Fruit fly (Drosophila melanogaster): ENCODE measurements around the gene Cul2.

The Cul2 gene

DNA sequence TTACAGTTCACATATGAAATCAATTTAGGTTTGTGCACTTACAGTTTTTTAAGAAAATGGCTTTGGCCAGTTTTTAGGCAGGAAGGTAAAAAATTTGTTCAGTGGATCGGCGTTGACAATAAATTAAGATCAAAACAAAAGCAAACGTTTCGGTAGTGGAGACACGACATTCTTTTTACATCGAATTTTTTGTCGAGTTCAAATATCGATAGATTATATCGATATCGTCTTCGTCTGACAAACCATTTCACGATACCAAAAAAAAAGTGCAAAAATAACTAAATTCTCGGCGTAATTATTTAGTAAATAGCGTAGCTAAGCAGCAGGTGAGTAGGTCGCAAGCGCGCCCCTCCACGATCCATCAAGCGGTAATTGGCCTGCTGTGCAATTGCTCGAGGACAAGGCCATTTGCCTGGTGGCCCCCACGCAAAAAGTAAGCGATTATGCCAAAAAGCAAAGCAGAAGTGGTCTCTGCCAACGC lies at the start of gene Cul2:
Gene Cul2, plus strand, starts transcription at position 207 of the 481 bp plus-strand sequence.
- TF ChIP-seq Dll (optimal IDR thresholded peaks at IDR 0.05) (no peak), pan (optimal IDR thresholded peaks at IDR 0.05) (no peak), psq (optimal IDR thresholded peaks at IDR 0.05) (no peak), EcR (GFP tag; optimal IDR thresholded peaks at IDR 0.05) (no peak), CG8478 (optimal IDR thresholded peaks at IDR 0.05) (no peak), usp (GFP tag; optimal IDR thresholded peaks at IDR 0.05) (no peak)

- TF ChIP-seq usp (GFP tag; optimal IDR thresholded peaks at IDR 0.05) (no peak), EcR (GFP tag; optimal IDR thresholded peaks at IDR 0.05) (no peak), psq (optimal IDR thresholded peaks at IDR 0.05) (no peak), CG8478 (optimal IDR thresholded peaks at IDR 0.05) (no peak), pan (optimal IDR thresholded peaks at IDR 0.05) (no peak), Dll (optimal IDR thresholded peaks at IDR 0.05) (no peak)
Measured at dm6 chr2L:21617949-21618348, 40.6 kb upstream of the Cul2 start.

DNA sequence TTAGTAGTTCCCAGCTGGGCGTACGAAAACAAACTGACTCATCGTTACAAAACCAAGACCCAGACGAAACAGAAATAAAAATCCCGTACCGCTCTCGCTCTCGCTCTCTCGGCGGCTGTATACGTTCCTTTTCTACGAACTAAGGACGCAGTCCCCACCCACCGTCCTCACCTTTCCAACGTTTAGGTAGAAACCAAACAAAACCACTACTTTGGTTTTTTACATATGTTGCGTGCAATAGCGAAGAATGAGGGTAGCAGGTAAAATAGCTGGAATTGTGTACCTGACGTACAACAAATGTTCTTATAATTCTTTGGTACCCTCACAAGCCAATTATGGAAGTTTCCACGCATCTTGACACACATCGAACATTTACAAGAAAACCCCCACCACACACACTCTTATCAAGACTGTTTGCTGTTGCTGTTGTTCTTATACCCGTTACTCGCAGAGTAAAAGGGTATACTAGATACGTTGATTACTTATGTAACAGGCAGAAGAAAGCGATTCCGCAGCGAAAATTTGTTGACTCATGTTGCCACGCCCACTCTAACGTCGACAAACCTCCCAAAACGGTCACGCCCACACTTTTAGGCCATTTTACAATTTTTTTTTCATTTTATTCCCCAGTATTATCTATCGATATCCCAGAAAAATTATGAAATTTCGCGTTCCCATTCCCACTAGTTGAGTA lies 39.6 kb upstream of the Cul2 start:
- TF ChIP-seq EcR (GFP tag; optimal IDR thresholded peaks at IDR 0.05), result no peak
- TF ChIP-seq pan (optimal IDR thresholded peaks at IDR 0.05), result no peak
- TF ChIP-seq usp (GFP tag; optimal IDR thresholded peaks at IDR 0.05), result no peak
- no peak for TF ChIP-seq CG8478 (optimal IDR thresholded peaks at IDR 0.05)
- TF ChIP-seq Dll (optimal IDR thresholded peaks at IDR 0.05), result no peak
- TF ChIP-seq psq (optimal IDR thresholded peaks at IDR 0.05), result no peak

- TF ChIP-seq usp (GFP tag; optimal IDR thresholded peaks at IDR 0.05) (no peak), psq (optimal IDR thresholded peaks at IDR 0.05) (no peak), pan (optimal IDR thresholded peaks at IDR 0.05) (no peak), CG8478 (optimal IDR thresholded peaks at IDR 0.05) (no peak), EcR (GFP tag; optimal IDR thresholded peaks at IDR 0.05) (no peak), Dll (optimal IDR thresholded peaks at IDR 0.05) (no peak)
Measured at dm6 chr2L:21620527-21620926, 38.0 kb upstream of the Cul2 start.

DNA sequence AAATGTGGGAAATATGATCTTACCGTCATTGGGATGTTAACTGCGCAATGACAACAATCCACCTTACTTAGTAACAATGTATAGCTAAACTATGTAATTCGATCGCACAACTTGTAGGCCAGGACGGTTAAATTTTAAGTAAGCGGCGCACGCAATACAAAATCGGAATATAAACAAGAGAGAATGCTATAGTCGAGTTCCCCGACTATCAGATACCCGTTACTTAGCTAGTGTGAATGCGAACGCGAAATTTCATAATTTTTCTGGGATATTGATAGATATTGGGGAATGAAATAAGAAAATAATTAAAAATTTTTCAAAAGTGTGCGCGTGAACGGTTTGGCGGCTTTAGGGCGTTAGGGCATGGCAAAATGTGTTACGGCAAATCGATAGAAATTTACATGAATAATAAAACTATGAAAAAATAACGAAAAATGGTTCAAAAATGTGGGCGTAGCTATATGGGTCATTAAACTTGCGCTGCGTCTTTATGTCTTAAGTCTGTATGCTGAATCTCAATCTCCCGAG lies 36.4 kb upstream of the Cul2 start:
- TF ChIP-seq pan (optimal IDR thresholded peaks at IDR 0.05) (no peak), Dll (optimal IDR thresholded peaks at IDR 0.05) (no peak), psq (optimal IDR thresholded peaks at IDR 0.05) (no peak), EcR (GFP tag; optimal IDR thresholded peaks at IDR 0.05) (no peak), usp (GFP tag; optimal IDR thresholded peaks at IDR 0.05) (no peak)

DNA sequence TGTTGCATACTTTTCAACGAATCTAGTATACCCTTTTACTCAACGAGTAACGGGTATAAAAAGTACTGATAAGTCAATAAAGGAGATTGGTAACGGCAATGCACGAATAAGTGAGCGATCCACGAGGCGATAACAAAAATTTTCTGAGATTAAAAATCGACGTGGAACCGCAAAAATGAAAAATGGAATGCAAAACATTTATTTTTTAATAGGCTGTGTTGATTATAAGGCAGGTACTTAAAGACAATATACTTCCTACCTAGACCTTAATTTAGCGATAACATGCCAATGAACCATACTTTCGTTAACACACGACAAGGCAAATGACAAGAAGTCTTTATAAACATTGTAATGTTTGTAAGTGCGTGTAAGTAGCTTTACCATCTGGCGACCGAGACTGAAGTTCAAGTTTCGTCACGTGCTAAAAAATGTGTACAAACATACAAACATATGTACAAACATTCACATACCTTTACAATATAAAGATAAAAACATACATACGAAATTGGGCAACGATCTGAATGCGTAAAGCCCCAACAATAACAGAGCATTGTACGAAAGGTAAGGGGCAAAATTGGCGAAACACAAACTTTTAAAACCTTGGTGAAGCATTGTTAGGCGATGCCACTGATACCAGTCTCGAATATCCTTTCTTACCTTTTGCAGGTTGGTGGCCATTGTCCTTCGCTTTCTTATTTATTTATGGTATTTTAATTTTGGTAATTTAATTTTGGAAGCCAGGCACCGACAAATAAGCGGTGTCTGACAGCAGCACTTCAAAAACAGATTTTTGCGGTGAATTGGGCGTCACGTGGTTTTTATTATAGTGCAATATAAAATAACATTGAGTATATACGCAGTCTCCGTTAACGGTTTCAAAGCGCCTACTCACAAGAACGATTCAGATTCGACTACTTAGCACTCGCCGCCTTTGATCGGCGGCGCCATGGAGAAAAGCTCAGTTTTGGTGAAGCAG lies 35.5 kb upstream of the Cul2 start:
- no peak for TF ChIP-seq CG8478 (optimal IDR thresholded peaks at IDR 0.05)
- no peak for TF ChIP-seq psq (optimal IDR thresholded peaks at IDR 0.05)
- no peak for TF ChIP-seq usp (GFP tag; optimal IDR thresholded peaks at IDR 0.05)
- TF ChIP-seq Dll (optimal IDR thresholded peaks at IDR 0.05), result no peak
- no peak for TF ChIP-seq EcR (GFP tag; optimal IDR thresholded peaks at IDR 0.05)
- TF ChIP-seq pan (optimal IDR thresholded peaks at IDR 0.05), result no peak

- TF ChIP-seq pan (optimal IDR thresholded peaks at IDR 0.05) (no peak), EcR (GFP tag; optimal IDR thresholded peaks at IDR 0.05) (no peak), usp (GFP tag; optimal IDR thresholded peaks at IDR 0.05) (no peak), psq (optimal IDR thresholded peaks at IDR 0.05) (no peak), CG8478 (optimal IDR thresholded peaks at IDR 0.05) (no peak), Dll (optimal IDR thresholded peaks at IDR 0.05) (no peak)
Measured at dm6 chr2L:21623685-21624471, 34.7 kb upstream of the Cul2 start, which contains the start of gene CG2201. TSS of gene CG2201 (minus strand) at chr2L:21624080.

DNA sequence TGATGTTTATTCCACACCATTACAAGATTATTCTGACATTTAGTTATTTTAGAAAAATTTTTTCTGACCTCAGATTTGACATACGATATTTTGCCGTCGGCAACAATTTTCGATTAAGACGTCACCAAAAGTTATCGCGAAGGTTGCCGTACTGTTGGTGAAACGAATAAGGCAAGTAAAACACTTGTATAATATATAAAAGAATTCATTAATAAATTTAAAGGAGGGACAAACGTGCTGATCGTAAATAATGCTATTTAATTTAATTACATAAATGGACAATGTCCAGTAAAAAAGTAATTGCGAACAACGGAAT lies 34.1 kb upstream of the Cul2 start:
- TF ChIP-seq Dll (optimal IDR thresholded peaks at IDR 0.05) (no peak), CG8478 (optimal IDR thresholded peaks at IDR 0.05) (no peak), pan (optimal IDR thresholded peaks at IDR 0.05) (no peak), EcR (GFP tag; optimal IDR thresholded peaks at IDR 0.05) (no peak), usp (GFP tag; optimal IDR thresholded peaks at IDR 0.05) (no peak), psq (optimal IDR thresholded peaks at IDR 0.05) (no peak)

DNA sequence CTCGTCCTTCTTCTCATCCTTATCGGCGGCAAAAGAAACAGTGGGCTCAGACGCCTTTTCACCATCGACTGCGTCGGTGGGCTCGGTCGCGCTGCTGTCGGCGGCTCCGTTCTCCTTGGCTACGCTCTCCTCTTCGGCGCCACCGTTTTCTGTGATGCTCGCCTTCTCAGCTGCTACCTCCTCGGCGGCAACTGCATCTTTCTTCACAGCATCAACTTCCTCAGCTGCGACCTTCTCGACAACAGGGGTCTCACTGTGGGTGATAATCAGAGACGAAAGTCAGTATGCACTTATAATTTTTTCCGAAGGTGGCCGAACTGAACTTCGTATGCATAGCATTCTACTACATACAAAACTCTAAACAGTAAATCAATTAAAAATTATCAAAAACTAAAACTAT lies 30.6 kb upstream of the Cul2 start:
- TF ChIP-seq psq (optimal IDR thresholded peaks at IDR 0.05), result no peak
- no peak for TF ChIP-seq Dll (optimal IDR thresholded peaks at IDR 0.05)
- TF ChIP-seq pan (optimal IDR thresholded peaks at IDR 0.05), result no peak
- TF ChIP-seq EcR (GFP tag; optimal IDR thresholded peaks at IDR 0.05), result no peak
- no peak for TF ChIP-seq CG8478 (optimal IDR thresholded peaks at IDR 0.05)
- TF ChIP-seq usp (GFP tag; optimal IDR thresholded peaks at IDR 0.05), result no peak

DNA sequence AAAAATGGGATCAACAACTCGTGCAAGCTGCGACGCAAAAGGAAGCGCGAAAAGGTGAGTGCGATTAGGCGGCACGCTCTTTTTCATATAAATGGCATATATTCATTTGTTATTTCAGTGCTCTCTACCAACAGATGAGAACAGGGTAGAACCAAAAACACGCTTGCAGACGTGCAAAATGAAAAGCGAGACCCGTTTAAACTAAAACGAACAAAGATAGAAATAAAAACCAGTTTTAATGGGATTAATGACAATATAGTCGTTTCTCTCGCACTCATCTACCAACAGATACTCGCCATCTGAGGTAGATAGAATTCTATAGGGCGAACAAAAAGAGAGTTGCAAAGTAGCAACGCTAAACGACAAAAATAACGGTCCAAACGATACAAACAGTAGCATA lies 30.0 kb upstream of the Cul2 start:
- TF ChIP-seq psq (optimal IDR thresholded peaks at IDR 0.05) (no peak), EcR (GFP tag; optimal IDR thresholded peaks at IDR 0.05) (peak in 1 of 2 experiments; percentile 34)

dm6 chr2L:21629149-21629813 lies 29.3 kb upstream of the Cul2 start:
- TF ChIP-seq CG8478 (optimal IDR thresholded peaks at IDR 0.05) (peak; percentile 87), usp (GFP tag; optimal IDR thresholded peaks at IDR 0.05) (no peak), psq (optimal IDR thresholded peaks at IDR 0.05) (no peak), EcR (GFP tag; optimal IDR thresholded peaks at IDR 0.05) (no peak)
